Fruit fly (Drosophila melanogaster) whole organism, pupa: ENCODE data around the gene usp.

Experiments
- CG10348 ChIP-seq: fragments of 200-800 bp; sonication (Bioruptor generic); IDR thresholded peaks from 2 replicates; pipeline ENCODE4 v1.3.6; 2022; ENCODE audit warnings: missing biosample characterization, missing genetic modification characterization
- CG12605 ChIP-seq: fragments of 200-800 bp; sonication (Bioruptor generic); IDR thresholded peaks from 2 replicates; pipeline ENCODE4 v1.3.6; 2022; ENCODE audit warnings: missing biosample characterization, missing genetic modification characterization
- CG13204 ChIP-seq: fragments of 200-800 bp; sonication (Bioruptor generic); optimal IDR thresholded peaks from 2 replicates; lab custom pipeline; 2018; ENCODE audit warnings: missing biosample characterization, mild to moderate bottlenecking, missing genetic modification characterization, moderate library complexity
- CG14655 ChIP-seq: fragments of 200-800 bp; sonication (Bioruptor generic); optimal IDR thresholded peaks from 3 replicates; lab custom pipeline; 2017; ENCODE audit warnings: mild to moderate bottlenecking, missing biosample characterization, missing genetic modification reagents, missing genetic modification characterization
- CG15710 ChIP-seq: fragments of 200-800 bp; sonication (Bioruptor generic); optimal IDR thresholded peaks from 2 replicates; lab custom pipeline; 2018; ENCODE audit warnings: missing biosample characterization, mild to moderate bottlenecking, missing genetic modification characterization, moderate library complexity
- CG17806 ChIP-seq: fragments of 200-800 bp; sonication (Bioruptor generic); optimal IDR thresholded peaks from 2 replicates; lab custom pipeline; 2018; ENCODE audit warnings: missing biosample characterization, mild to moderate bottlenecking, missing genetic modification characterization, moderate library complexity
- CG32121 ChIP-seq: fragments of 200-800 bp; sonication (Bioruptor generic); IDR thresholded peaks from 2 replicates; pipeline ENCODE4 v1.3.6; 2022; ENCODE audit warnings: missing biosample characterization, missing genetic modification characterization
- CG34367 ChIP-seq: fragments of 200-800 bp; sonication (Bioruptor generic); optimal IDR thresholded peaks from 2 replicates; lab custom pipeline; 2018; ENCODE audit warnings: missing biosample characterization, mild to moderate bottlenecking, missing genetic modification characterization
- CG4496 ChIP-seq: fragments of 200-800 bp; sonication (Bioruptor generic); IDR thresholded peaks from 3 replicates; pipeline ENCODE4 v1.3.6; 2022; ENCODE audit warnings: missing biosample characterization, missing genetic modification characterization
- CG8159 ChIP-seq: fragments of 200-800 bp; sonication (Bioruptor generic); optimal IDR thresholded peaks from 3 replicates; lab custom pipeline; 2018; ENCODE audit warnings: missing biosample characterization, mild to moderate bottlenecking, missing genetic modification characterization, moderate library complexity
- CG8301 ChIP-seq: fragments of 200-800 bp; sonication (Bioruptor generic); optimal IDR thresholded peaks from 2 replicates; lab custom pipeline; 2018; ENCODE audit warnings: missing biosample characterization, mild to moderate bottlenecking, missing genetic modification characterization
- CG9948 ChIP-seq: fragments of 200-800 bp; sonication (Bioruptor generic); optimal IDR thresholded peaks from 2 replicates; lab custom pipeline; 2018; ENCODE audit warnings: missing biosample characterization, mild to moderate bottlenecking, missing genetic modification characterization, moderate library complexity
- D1 ChIP-seq: fragments of 200-800 bp; sonication (Bioruptor generic); optimal IDR thresholded peaks from 2 replicates; lab custom pipeline; 2018; ENCODE audit warnings: missing biosample characterization, mild to moderate bottlenecking, missing genetic modification characterization, moderate library complexity
- EcR ChIP-seq: fragments of 200-800 bp; sonication (Bioruptor generic); optimal IDR thresholded peaks from 3 replicates; lab custom pipeline; 2019; ENCODE audit warnings: missing biosample characterization, missing genetic modification characterization, mild to moderate bottlenecking, moderate library complexity, missing genetic modification reagents
- Ets98B ChIP-seq: fragments of 200-800 bp; sonication (Bioruptor generic); IDR thresholded peaks from 2 replicates; pipeline ENCODE4 v1.3.6; 2022; ENCODE audit warnings: missing biosample characterization, missing genetic modification characterization
- Pif1A ChIP-seq: fragments of 200-800 bp; sonication (Bioruptor generic); optimal IDR thresholded peaks from 3 replicates; lab custom pipeline; 2016; ENCODE audit warnings: missing biosample characterization, missing genetic modification characterization
- Pif1B ChIP-seq: fragments of 200-800 bp; sonication (Bioruptor generic); optimal IDR thresholded peaks from 3 replicates; lab custom pipeline; 2016; ENCODE audit warnings: missing biosample characterization, missing genetic modification characterization
- Snoo ChIP-seq: fragments of 200-800 bp; sonication (Bioruptor generic); optimal IDR thresholded peaks from 3 replicates; lab custom pipeline; 2017; ENCODE audit warnings: missing biosample characterization, mild to moderate bottlenecking, missing genetic modification characterization, inconsistent platforms
- fd96Ca ChIP-seq: fragments of 200-800 bp; sonication (Bioruptor generic); IDR thresholded peaks from 3 replicates; pipeline ENCODE4 v1.3.6; 2022; ENCODE audit warnings: missing biosample characterization, missing genetic modification characterization
- gl ChIP-seq: fragments of 200-800 bp; sonication (Bioruptor generic); optimal IDR thresholded peaks from 2 replicates; lab custom pipeline; 2018; ENCODE audit warnings: missing biosample characterization, mild to moderate bottlenecking, missing genetic modification characterization
- rn ChIP-seq: fragments of 200-800 bp; sonication (Bioruptor generic); IDR thresholded peaks from 2 replicates; pipeline ENCODE4 v1.3.6; 2022; ENCODE audit warnings: missing biosample characterization, missing genetic modification characterization

Gene usp

DNA sequence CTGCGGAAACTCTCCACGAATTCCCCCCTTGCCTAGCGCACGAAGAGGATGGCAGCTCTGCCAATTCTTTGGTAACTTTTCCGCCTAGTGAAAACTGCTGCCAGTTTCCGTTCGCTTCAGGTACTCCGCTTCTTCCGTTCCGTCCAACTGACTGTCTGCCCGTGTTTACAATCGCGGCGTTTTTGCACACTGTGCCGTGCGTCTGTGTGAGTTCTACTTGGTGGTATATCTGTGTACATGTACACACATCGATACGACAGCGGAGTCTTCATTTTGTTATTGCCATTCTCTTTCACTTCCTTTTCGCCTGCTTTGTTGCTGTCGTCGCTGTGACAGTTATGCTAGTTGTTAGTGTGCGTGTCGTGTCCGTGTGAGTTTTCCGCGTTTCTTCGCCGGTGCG is 29.3 kb downstream of the usp start:
- TF ChIP-seq Pif1B (GFP tag; lab: Kevin White, UChicago): peak; percentile 60
- TF ChIP-seq gl (tag; lab: Kevin White, UChicago): peak; percentile 28
- TF ChIP-seq CG8301 (tag; lab: Kevin White, UChicago): no peak
- peak; percentile 66; the same call in 2 of the 3 replicates for TF ChIP-seq CG4496 (GFP tag; lab: Robert Waterston, UW)
- TF ChIP-seq D1: no peak
- no peak for TF ChIP-seq CG12605
- TF ChIP-seq Pif1A (GFP tag; lab: Kevin White, UChicago): no peak
- TF ChIP-seq CG10348 (GFP tag; lab: Robert Waterston, UW): no peak
- no peak for TF ChIP-seq CG9948 (tag; lab: Kevin White, UChicago)
- TF ChIP-seq CG32121 (GFP tag; lab: Robert Waterston, UW): peak; percentile 19; the same call in 1 of the 2 replicates
- no peak for TF ChIP-seq CG17806 (tag; lab: Kevin White, UChicago)
- TF ChIP-seq EcR (GFP tag; lab: Kevin White, UChicago): no peak
- TF ChIP-seq CG34367: peak; percentile 38
- TF ChIP-seq CG15710 (tag; lab: Kevin White, UChicago): peak; percentile 55
- peak; percentile 61 for TF ChIP-seq CG8159 (tag; lab: Kevin White, UChicago)
- peak; percentile 35 for TF ChIP-seq Ets98B (GFP tag; lab: Robert Waterston, UW)
- TF ChIP-seq CG14655 (GFP tag; lab: Kevin White, UChicago): no peak
- peak; percentile 77 for TF ChIP-seq Snoo (tag; lab: Kevin White, UChicago)
- no peak for TF ChIP-seq rn (GFP tag; lab: Robert Waterston, UW)

DNA sequence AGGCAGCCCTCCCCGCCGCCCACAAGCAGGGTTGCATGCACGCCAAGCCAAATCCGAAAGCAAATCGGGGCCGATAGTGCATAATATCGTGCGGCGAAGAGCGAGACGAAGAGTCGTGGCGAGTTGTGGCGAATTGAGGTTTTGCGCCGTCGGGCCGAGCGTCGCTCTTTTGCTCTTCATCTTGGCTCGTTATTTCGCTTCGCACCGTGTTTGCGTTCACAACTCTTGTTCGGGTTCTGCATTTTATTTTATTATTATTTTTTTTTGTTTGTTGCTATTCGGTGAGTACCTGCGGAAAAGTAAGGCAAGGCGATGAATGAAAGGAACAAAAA is 30.0 kb downstream of the usp start:
- TF ChIP-seq CG32121 (GFP tag; lab: Robert Waterston, UW): no peak
- TF ChIP-seq CG9948 (tag; lab: Kevin White, UChicago): no peak
- no peak for TF ChIP-seq CG13204 (GFP tag; lab: Kevin White, UChicago)
- no peak for TF ChIP-seq EcR (GFP tag; lab: Kevin White, UChicago)
- TF ChIP-seq CG34367: no peak
- no peak for TF ChIP-seq Pif1B (GFP tag; lab: Kevin White, UChicago)
- TF ChIP-seq CG8159 (tag; lab: Kevin White, UChicago): no peak
- peak; percentile 22; the same call in 1 of the 2 replicates for TF ChIP-seq CG12605
- no peak for TF ChIP-seq rn (GFP tag; lab: Robert Waterston, UW)
- no peak for TF ChIP-seq CG10348 (GFP tag; lab: Robert Waterston, UW)
- TF ChIP-seq CG17806 (tag; lab: Kevin White, UChicago): no peak
- TF ChIP-seq fd96Ca (GFP tag; lab: Robert Waterston, UW): no peak
- no peak for TF ChIP-seq gl (tag; lab: Kevin White, UChicago)
- TF ChIP-seq Snoo (tag; lab: Kevin White, UChicago): no peak
- TF ChIP-seq Pif1A (GFP tag; lab: Kevin White, UChicago): no peak
- TF ChIP-seq CG14655 (GFP tag; lab: Kevin White, UChicago): no peak
- TF ChIP-seq D1: no peak
- TF ChIP-seq CG15710 (tag; lab: Kevin White, UChicago): no peak
- peak; percentile 52; the same call in 2 of the 3 replicates for TF ChIP-seq CG4496 (GFP tag; lab: Robert Waterston, UW)
- peak; percentile 8; the same call in 1 of the 2 replicates for TF ChIP-seq Ets98B (GFP tag; lab: Robert Waterston, UW)
- TF ChIP-seq CG8301 (tag; lab: Kevin White, UChicago): no peak

DNA sequence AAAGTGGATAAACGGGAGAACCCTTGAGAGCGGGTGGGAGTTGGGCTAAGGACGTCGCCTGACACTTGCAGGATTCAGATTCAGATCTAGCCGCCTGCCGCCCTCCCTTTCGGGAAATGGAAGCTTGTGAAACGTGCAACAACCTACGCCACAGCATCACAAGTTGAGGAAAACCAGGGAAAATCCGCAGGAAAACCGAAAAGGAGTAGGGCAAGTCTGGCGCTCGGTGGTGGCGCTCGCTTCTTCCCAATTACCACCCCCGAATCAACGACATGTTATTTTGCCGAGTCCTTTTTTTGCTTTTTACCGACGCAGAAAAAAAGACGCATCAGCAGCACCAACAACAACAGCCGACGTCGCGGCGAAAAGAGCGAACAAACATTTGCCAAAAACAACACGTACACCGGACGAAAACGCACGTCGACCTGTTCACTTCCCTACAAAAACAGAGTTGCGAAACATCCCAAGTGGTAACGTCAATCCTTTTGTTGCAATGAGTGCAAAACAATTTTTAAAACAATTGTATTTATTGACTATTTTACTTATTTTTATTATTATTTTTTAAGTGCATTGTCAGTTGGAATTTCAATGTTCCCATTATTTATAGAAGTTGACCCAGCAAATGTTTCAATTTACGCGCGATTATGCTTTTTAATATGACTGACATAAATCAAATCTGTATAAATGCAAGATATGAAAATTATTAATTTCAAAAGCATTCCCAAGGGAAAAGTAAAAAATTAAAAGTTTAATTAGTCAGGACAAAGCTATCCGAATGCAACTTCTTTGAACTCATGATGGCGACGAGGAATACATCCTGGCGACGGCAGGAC is 30.6 kb downstream of the usp start:
- TF ChIP-seq CG9948 (tag; lab: Kevin White, UChicago) (peak; percentile 27), CG8301 (tag; lab: Kevin White, UChicago) (peak; percentile 37), CG12605 (no peak), CG34367 (peak; percentile 22), CG14655 (GFP tag; lab: Kevin White, UChicago) (peak; percentile 73), Pif1B (GFP tag; lab: Kevin White, UChicago) (peak; percentile 59), Snoo (tag; lab: Kevin White, UChicago) (no peak), Pif1A (GFP tag; lab: Kevin White, UChicago) (peak; percentile 56), Ets98B (GFP tag; lab: Robert Waterston, UW) (peak; percentile 39), CG4496 (GFP tag; lab: Robert Waterston, UW) (peak; percentile 63), CG10348 (GFP tag; lab: Robert Waterston, UW) (no peak), D1 (no peak), gl (tag; lab: Kevin White, UChicago) (no peak), fd96Ca (GFP tag; lab: Robert Waterston, UW) (peak; percentile 63; the same call in 2 of the 3 replicates), CG8159 (tag; lab: Kevin White, UChicago) (peak; percentile 50), rn (GFP tag; lab: Robert Waterston, UW) (0 out of 2 replicates have a peak, but pooled peaks have one; percentile 26), CG32121 (GFP tag; lab: Robert Waterston, UW) (0 out of 2 replicates have a peak, but pooled peaks have one; percentile 15), CG15710 (tag; lab: Kevin White, UChicago) (peak; percentile 45), CG17806 (tag; lab: Kevin White, UChicago) (peak; percentile 48), CG13204 (GFP tag; lab: Kevin White, UChicago) (no peak), EcR (GFP tag; lab: Kevin White, UChicago) (no peak)
- TF ChIP-seq, all 21 proteins: peak for 14

DNA sequence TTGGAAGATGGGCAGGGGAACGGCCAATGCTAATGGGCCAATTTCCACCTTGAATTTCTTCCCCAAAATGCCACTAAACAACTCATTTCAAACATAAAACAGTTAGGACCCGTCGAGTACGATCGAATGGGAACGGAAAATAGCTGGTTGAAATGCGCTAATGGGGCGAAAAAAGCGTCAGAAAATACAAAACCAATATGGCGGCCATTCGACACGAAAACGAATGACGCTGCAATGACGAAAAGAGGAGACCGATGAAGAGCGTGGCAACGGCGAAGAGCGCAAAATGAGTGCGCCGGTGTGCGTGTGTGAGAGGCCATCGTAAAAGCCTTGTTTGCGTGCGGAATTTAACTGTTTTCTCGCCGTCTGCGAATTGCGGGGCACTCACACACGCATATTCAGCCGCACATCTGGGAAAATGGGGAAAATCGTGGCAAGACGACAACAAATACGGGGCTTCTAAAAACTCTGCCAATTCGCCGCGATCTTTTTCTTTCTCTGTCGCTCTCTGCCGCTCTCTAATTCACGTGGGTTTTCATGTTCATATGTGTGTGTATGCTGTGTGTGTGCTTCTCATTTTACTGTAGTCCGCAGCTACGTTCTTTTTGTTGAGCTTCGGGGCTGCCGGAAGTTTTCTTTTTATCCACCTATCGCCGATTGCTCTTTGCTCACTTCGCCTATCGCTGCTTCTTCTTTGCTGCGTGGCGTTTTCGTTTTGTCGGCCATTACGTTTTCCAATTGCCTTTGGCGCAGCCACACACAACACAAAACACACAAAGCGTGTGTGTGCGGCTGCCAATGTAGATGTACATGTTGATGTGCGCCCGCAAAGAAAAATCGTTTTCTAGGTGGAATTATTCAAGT is 31.9 kb downstream of the usp start, which contains the start of gene east:
TSS of gene east (plus strand) at position 851 of the 864 bp plus-strand sequence.
- TF ChIP-seq CG14655 (GFP tag; lab: Kevin White, UChicago) (no peak), Snoo (tag; lab: Kevin White, UChicago) (no peak), CG13204 (GFP tag; lab: Kevin White, UChicago) (peak; percentile 37), Pif1A (GFP tag; lab: Kevin White, UChicago) (no peak), CG10348 (GFP tag; lab: Robert Waterston, UW) (no peak), fd96Ca (GFP tag; lab: Robert Waterston, UW) (no peak; the same call in 2 of the 3 replicates), Pif1B (GFP tag; lab: Kevin White, UChicago) (no peak), Ets98B (GFP tag; lab: Robert Waterston, UW) (no peak), CG15710 (tag; lab: Kevin White, UChicago) (no peak), CG12605 (no peak), D1 (no peak), CG8159 (tag; lab: Kevin White, UChicago) (no peak), CG34367 (no peak), gl (tag; lab: Kevin White, UChicago) (peak; percentile 57), CG17806 (tag; lab: Kevin White, UChicago) (no peak), CG9948 (tag; lab: Kevin White, UChicago) (no peak), EcR (GFP tag; lab: Kevin White, UChicago) (no peak), rn (GFP tag; lab: Robert Waterston, UW) (no peak), CG32121 (GFP tag; lab: Robert Waterston, UW) (no peak), CG8301 (tag; lab: Kevin White, UChicago) (no peak), CG4496 (GFP tag; lab: Robert Waterston, UW) (0 out of 3 replicates have a peak, but pooled peaks have one; percentile 30)
